Fruit fly (Drosophila melanogaster) whole organism, adult: Measurements from ENCODE around the gene CG5114.

ENCODE experiments used
- CG11617 ChIP-seq: fragments of 200-800 bp; sonication (Bioruptor generic); optimal IDR thresholded peaks from 2 replicates; lab custom pipeline; 2017; ENCODE audit warnings: mild to moderate bottlenecking, missing biosample characterization, missing genetic modification reagents, missing genetic modification characterization
- CG1620 ChIP-seq: fragments of 200-800 bp; sonication (Bioruptor generic); optimal IDR thresholded peaks from 2 replicates; lab custom pipeline; 2016; ENCODE audit warnings: missing biosample characterization, missing genetic modification characterization
- CG33017 ChIP-seq: fragments of 200-800 bp; sonication (Bioruptor generic); optimal IDR thresholded peaks from 2 replicates; lab custom pipeline; 2018; ENCODE audit warnings: missing biosample characterization, mild to moderate bottlenecking, missing genetic modification characterization, moderate library complexity
- CG5204 ChIP-seq: fragments of 200-800 bp; sonication (Bioruptor generic); optimal IDR thresholded peaks from 2 replicates; lab custom pipeline; 2016; ENCODE audit warnings: missing biosample characterization, missing genetic modification characterization
- Mnt ChIP-seq: fragments of 200-800 bp; sonication (Bioruptor generic); optimal IDR thresholded peaks from 2 replicates; lab custom pipeline; 2016; ENCODE audit warnings: missing biosample characterization, mild to moderate bottlenecking, missing genetic modification characterization
- kay ChIP-seq: fragments of 200-800 bp; sonication (Bioruptor generic); peaks from one replicate; lab custom pipeline; 2016; ENCODE audit warnings: missing biosample characterization, missing genetic modification characterization, borderline replicate concordance
- pad ChIP-seq: fragments of 200-800 bp; sonication (Bioruptor generic); optimal IDR thresholded peaks from 3 replicates; lab custom pipeline; 2017; ENCODE audit warnings: missing biosample characterization, missing genetic modification characterization, mild to moderate bottlenecking, moderate library complexity, missing genetic modification reagents

DNA sequence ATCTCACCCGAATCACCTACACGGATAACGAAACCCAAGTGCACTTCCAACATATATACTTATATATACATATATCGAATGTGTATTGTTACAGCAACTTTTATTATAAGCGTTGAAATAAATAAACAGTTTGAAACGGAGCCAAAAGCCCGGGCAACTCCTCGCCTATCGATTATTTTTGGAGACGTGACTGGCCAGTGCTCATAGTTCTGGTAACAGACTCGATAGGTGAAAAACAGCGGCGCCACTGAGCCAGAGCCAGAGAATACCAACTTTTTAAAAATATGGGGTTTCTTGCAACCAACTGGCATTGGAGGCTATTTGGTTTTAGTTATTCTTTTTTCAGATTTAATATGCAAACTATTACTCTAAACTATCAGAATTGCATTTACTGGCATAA is 39.9 kb upstream of the CG5114 start:
- TF ChIP-seq kay (no peak), CG5204 (no peak), pad (GFP tag; lab: Kevin White, UChicago) (no peak), CG33017 (tag; lab: Kevin White, UChicago) (no peak), CG11617 (GFP tag; lab: Kevin White, UChicago) (no peak), Mnt (no peak), CG1620 (GFP tag; lab: Kevin White, UChicago) (no peak)
